Fruit fly (Drosophila melanogaster): ENCODE results near the gene CG42366.

- TF ChIP-seq CG32121 (GFP tag; IDR thresholded peaks at IDR 0.05) (no peak), CG8159 (tag; optimal IDR thresholded peaks at IDR 0.05) (no peak)
These were observed 12.2 kb upstream of the CG42366 start, which contains the start of the genes Etl1 and Srp54 for dm6 chr2L:9912570-9913260.

Data from whole organism, pupa.